Worm (Caenorhabditis elegans) whole organism, young adult: Measurements from ENCODE around the gene pmp-5.

Experiments
- B0261.1 ChIP-seq: sonication (generic microtip); optimal IDR thresholded peaks from 2 replicates; lab custom pipeline; 2016; ENCODE audit warnings: mild to moderate bottlenecking, missing genetic modification characterization, moderate library complexity, missing compliant biosample characterization
- B0336.3 ChIP-seq: fragments of 200-800 bp; sonication (Bioruptor generic); IDR thresholded peaks from 2 replicates; pipeline ENCODE4 v1.3.6; 2022; ENCODE audit warnings: missing genetic modification characterization, missing compliant biosample characterization
- D2030.7 ChIP-seq: fragments of 200-800 bp; sonication (Bioruptor generic); IDR thresholded peaks from 2 replicates; pipeline ENCODE4 v1.3.6; 2022; ENCODE audit warnings: missing genetic modification reagents, missing genetic modification characterization, missing compliant biosample characterization
- F55B11.4 ChIP-seq: sonication (generic microtip); optimal IDR thresholded peaks from 2 replicates; lab custom pipeline; 2016; ENCODE audit warnings: missing compliant biosample characterization, missing genetic modification characterization, borderline replicate concordance; ENCODE audit not compliant: insufficient read depth
- Y53F4B.3 ChIP-seq: fragments of 200-800 bp; sonication (Bioruptor generic); IDR thresholded peaks from 2 replicates; pipeline ENCODE4 v1.3.6; 2022; ENCODE audit warnings: missing genetic modification reagents, missing genetic modification characterization, missing compliant biosample characterization
- ZK185.1 ChIP-seq: sonication (generic microtip); optimal IDR thresholded peaks from 2 replicates; lab custom pipeline; 2016; ENCODE audit warnings: mild to moderate bottlenecking, missing genetic modification characterization, missing compliant biosample characterization; ENCODE audit not compliant: poor library complexity, severe bottlenecking
- aptf-3 ChIP-seq: fragments of 200-800 bp; sonication (Bioruptor generic); IDR thresholded peaks from 2 replicates; pipeline ENCODE4 v1.3.6; 2022; ENCODE audit warnings: missing genetic modification characterization, missing compliant biosample characterization
- attf-3 ChIP-seq: fragments of 200-800 bp; sonication (Bioruptor generic); conservative IDR thresholded peaks from 2 replicates; pipeline ENCODE4 v1.3.6; 2022; ENCODE audit warnings: missing genetic modification reagents, missing genetic modification characterization, missing compliant biosample characterization
- attf-5 ChIP-seq: fragments of 200-800 bp; sonication (Bioruptor generic); optimal IDR thresholded peaks from 2 replicates; lab custom pipeline; 2018; ENCODE audit warnings: mild to moderate bottlenecking, missing genetic modification characterization, missing compliant biosample characterization
- ceh-27 ChIP-seq: fragments of 200-800 bp; sonication (Bioruptor generic); optimal IDR thresholded peaks from 2 replicates; lab custom pipeline; 2018; ENCODE audit warnings: mild to moderate bottlenecking, missing genetic modification characterization, moderate library complexity, missing compliant biosample characterization
- ceh-79 ChIP-seq: sonication (generic microtip); optimal IDR thresholded peaks from 2 replicates; lab custom pipeline; 2017; ENCODE audit warnings: mild to moderate bottlenecking, missing genetic modification characterization, missing compliant biosample characterization
- chd-7 ChIP-seq: sonication (generic microtip); optimal IDR thresholded peaks from 2 replicates; lab custom pipeline; 2016; ENCODE audit warnings: mild to moderate bottlenecking, missing genetic modification characterization, moderate library complexity, missing compliant biosample characterization
- dox-1 ChIP-seq: fragments of 200-800 bp; sonication (Bioruptor generic); IDR thresholded peaks from 2 replicates; pipeline ENCODE4 v1.3.6; 2022; ENCODE audit warnings: missing genetic modification reagents, missing genetic modification characterization, missing compliant biosample characterization
- efl-1 ChIP-seq: fragments of 150-350 bp; optimal IDR thresholded peaks from 2 replicates; lab custom pipeline; 2014; ENCODE audit warnings: missing biosample characterization, missing genetic modification reagents, missing genetic modification characterization
- fkh-3 ChIP-seq: sonication (generic microtip); optimal IDR thresholded peaks from 2 replicates; lab custom pipeline; 2016; ENCODE audit warnings: mild to moderate bottlenecking, missing genetic modification characterization, missing compliant biosample characterization
- hlh-12 ChIP-seq: sonication (generic microtip); optimal IDR thresholded peaks from 2 replicates; lab custom pipeline; 2016; ENCODE audit warnings: missing genetic modification characterization, missing compliant biosample characterization
- hmg-1.2 ChIP-seq: fragments of 200-800 bp; sonication (Bioruptor generic); IDR thresholded peaks from 2 replicates; pipeline ENCODE4 v1.3.6; 2022; ENCODE audit warnings: missing genetic modification reagents, missing genetic modification characterization, missing compliant biosample characterization
- hmg-20 ChIP-seq: fragments of 200-800 bp; sonication (Bioruptor generic); IDR thresholded peaks from 2 replicates; pipeline ENCODE4 v1.3.6; 2022; ENCODE audit warnings: missing genetic modification reagents, missing genetic modification characterization, missing compliant biosample characterization
- lin-26 ChIP-seq: fragments of 200-800 bp; sonication (Bioruptor generic); IDR thresholded peaks from 2 replicates; pipeline ENCODE4 v1.3.6; 2022; ENCODE audit warnings: missing genetic modification reagents, missing genetic modification characterization, missing compliant biosample characterization
- lin-40 ChIP-seq: sonication (generic microtip); optimal IDR thresholded peaks from 2 replicates; lab custom pipeline; 2016; ENCODE audit warnings: missing genetic modification characterization, mild to moderate bottlenecking, missing compliant biosample characterization, missing genotype, missing genetic modification reagents
- lin-54 ChIP-seq: fragments of 200-800 bp; sonication (Bioruptor generic); optimal IDR thresholded peaks from 2 replicates; lab custom pipeline; 2018; ENCODE audit warnings: mild to moderate bottlenecking, missing genetic modification characterization, missing compliant biosample characterization
- lsl-1 ChIP-seq: fragments of 200-800 bp; sonication (Bioruptor generic); optimal IDR thresholded peaks from 2 replicates; lab custom pipeline; 2018; ENCODE audit warnings: mild to moderate bottlenecking, missing genetic modification characterization, moderate library complexity, missing compliant biosample characterization
- madf-3 ChIP-seq: fragments of 200-800 bp; sonication (Bioruptor generic); IDR thresholded peaks from 2 replicates; pipeline ENCODE4 v1.3.6; 2022; ENCODE audit warnings: missing genetic modification reagents, missing genetic modification characterization, missing compliant biosample characterization
- madf-6 ChIP-seq: fragments of 200-800 bp; sonication (Bioruptor generic); IDR thresholded peaks from 2 replicates; pipeline ENCODE4 v1.3.6; 2022; ENCODE audit warnings: missing genetic modification reagents, missing genetic modification characterization, missing compliant biosample characterization
- madf-8 ChIP-seq: fragments of 200-800 bp; sonication (Bioruptor generic); conservative IDR thresholded peaks from 2 replicates; pipeline ENCODE4 v1.3.6; 2022; ENCODE audit warnings: missing genetic modification reagents, missing genetic modification characterization, missing compliant biosample characterization
- mcd-1 ChIP-seq: fragments of 200-800 bp; sonication (Bioruptor generic); IDR thresholded peaks from 2 replicates; pipeline ENCODE4 v1.3.6; 2022; ENCODE audit warnings: missing genetic modification reagents, missing genetic modification characterization, missing compliant biosample characterization
- mel-28 ChIP-seq: sonication (generic microtip); optimal IDR thresholded peaks from 2 replicates; lab custom pipeline; 2016; ENCODE audit warnings: borderline replicate concordance, mild to moderate bottlenecking, missing genetic modification characterization, missing compliant biosample characterization
- mes-4 ChIP-seq: sonication (generic microtip); optimal IDR thresholded peaks from 2 replicates; lab custom pipeline; 2016; ENCODE audit warnings: missing genotype, missing genetic modification characterization, missing compliant biosample characterization
- nhr-120 ChIP-seq: fragments of 200-800 bp; sonication (Bioruptor generic); IDR thresholded peaks from 2 replicates; pipeline ENCODE4 v1.3.6; 2022; ENCODE audit warnings: missing genetic modification characterization, missing compliant biosample characterization
- nhr-80 ChIP-seq: sonication (generic microtip); optimal IDR thresholded peaks from 2 replicates; lab custom pipeline; 2016; ENCODE audit warnings: missing genetic modification characterization, missing compliant biosample characterization
- rcor-1 ChIP-seq: fragments of 200-800 bp; sonication (Bioruptor generic); IDR thresholded peaks from 2 replicates; pipeline ENCODE4 v1.3.6; 2022; ENCODE audit warnings: missing genetic modification reagents, missing genetic modification characterization, missing compliant biosample characterization
- rpc-1 ChIP-seq, 2 experiments: fragments of 150-350 bp in 1 of 2; sonication (generic microtip) in 1 of 2; optimal IDR thresholded peaks; 2 replicates each; lab custom pipeline; 2014 to 2018; ENCODE audit warnings: missing biosample characterization in 1 of 2, missing genetic modification characterization in 1 of 2, missing genetic modification reagents in 1 of 2, missing genotype in 1 of 2
- sdz-38 ChIP-seq: sonication (generic microtip); optimal IDR thresholded peaks from 2 replicates; lab custom pipeline; 2016; ENCODE audit warnings: missing genotype, missing genetic modification characterization, missing compliant biosample characterization
- sea-2 ChIP-seq: fragments of 200-800 bp; sonication (Bioruptor generic); IDR thresholded peaks from 2 replicates; pipeline ENCODE4 v1.3.6; 2022; ENCODE audit warnings: missing genetic modification characterization, missing compliant biosample characterization
- snpc-1.1 ChIP-seq: sonication (generic microtip); optimal IDR thresholded peaks from 2 replicates; lab custom pipeline; 2017; ENCODE audit warnings: missing genetic modification characterization, mild to moderate bottlenecking, missing compliant biosample characterization, antibody characterized with exemption, moderate library complexity, missing genotype, missing genetic modification reagents; ENCODE audit not compliant: insufficient read depth
- somi-1 ChIP-seq: fragments of 200-800 bp; sonication (Bioruptor generic); optimal IDR thresholded peaks from 2 replicates; lab custom pipeline; 2018; ENCODE audit warnings: mild to moderate bottlenecking, missing genetic modification characterization, missing compliant biosample characterization
- tbp1 ChIP-seq: fragments of 200-800 bp; sonication (Bioruptor generic); optimal IDR thresholded peaks from 2 replicates; lab custom pipeline; 2018; ENCODE audit warnings: mild to moderate bottlenecking, missing genetic modification characterization, missing compliant biosample characterization
- tbx-9 ChIP-seq: sonication (generic microtip); optimal IDR thresholded peaks from 2 replicates; lab custom pipeline; 2016; ENCODE audit warnings: borderline replicate concordance, missing genetic modification characterization, inconsistent platforms, missing compliant biosample characterization
- unc-130 ChIP-seq: sonication (generic microtip); optimal IDR thresholded peaks from 2 replicates; lab custom pipeline; 2016; ENCODE audit warnings: missing genetic modification reagents, missing genetic modification characterization, missing compliant biosample characterization
- zim-3 ChIP-seq: sonication (generic microtip); optimal IDR thresholded peaks from 2 replicates; lab custom pipeline; 2017; ENCODE audit warnings: mild to moderate bottlenecking, missing genetic modification characterization, moderate library complexity, missing compliant biosample characterization
- ztf-22 ChIP-seq: fragments of 200-800 bp; sonication (Bioruptor generic); optimal IDR thresholded peaks from 2 replicates; lab custom pipeline; 2018; ENCODE audit warnings: mild to moderate bottlenecking, missing genetic modification characterization, moderate library complexity, missing compliant biosample characterization
- ztf-28 ChIP-seq: fragments of 200-800 bp; sonication (Bioruptor generic); IDR thresholded peaks from 2 replicates; pipeline ENCODE4 v1.3.6; 2022; ENCODE audit warnings: missing genetic modification reagents, missing genetic modification characterization, missing compliant biosample characterization
- ztf-3 ChIP-seq: fragments of 200-800 bp; sonication (Bioruptor generic); optimal IDR thresholded peaks from 2 replicates; lab custom pipeline; 2018; ENCODE audit warnings: mild to moderate bottlenecking, missing genetic modification characterization, missing compliant biosample characterization

The pmp-5 gene

ce11 chrV:6665751-6666150 is at the start of gene pmp-5:
TSS of gene pmp-5 (minus strand) at chrV:6665813.
- TF ChIP-seq nhr-80 = peak; percentile 82
- TF ChIP-seq ztf-22 = peak; percentile 38
- TF ChIP-seq dox-1 (GFP tag; lab: Robert Waterston, UW) = peak; percentile 19; the same call in 1 of the 2 replicates
- TF ChIP-seq rcor-1 (GFP tag; lab: Robert Waterston, UW) = no peak
- TF ChIP-seq attf-5 (GFP tag; lab: Kevin White, UChicago) = no peak

ce11 chrV:6714858-6715257 is 49.2 kb upstream of the pmp-5 start:
- TF ChIP-seq attf-3 (GFP tag; lab: Robert Waterston, UW) = peak; percentile 88

ce11 chrV:6711071-6711470 is 45.5 kb upstream of the pmp-5 start:
- TF ChIP-seq madf-6 (GFP tag; lab: Robert Waterston, UW) = peak; percentile 63; the same call in 1 of the 2 replicates
- TF ChIP-seq B0261.1 = peak; percentile 60
- TF ChIP-seq hmg-1.2 (GFP tag; lab: Robert Waterston, UW) = peak; percentile 56; the same call in 1 of the 2 replicates
- peak; percentile 30; the same call in 1 of the 2 replicates for TF ChIP-seq madf-8 (GFP tag; lab: Robert Waterston, UW)
- peak; percentile 83 for TF ChIP-seq tbp1
- peak; percentile 23 for TF ChIP-seq rpc-1 (optimal IDR thresholded peaks at IDR 0.05; lab: Kevin White, UChicago)
- TF ChIP-seq rpc-1 (tag; optimal IDR thresholded peaks at IDR 0.05; lab: Kevin White, UChicago) = peak; percentile 60
- TF ChIP-seq D2030.7 (GFP tag; lab: Robert Waterston, UW) = 0 out of 2 replicates have a peak, but pooled peaks have one; percentile 39
- TF ChIP-seq attf-3 (GFP tag; lab: Robert Waterston, UW) = peak; percentile 50; the same call in 1 of the 2 replicates

ce11 chrV:6710462-6710861 is 44.8 kb upstream of the pmp-5 start, which contains the start of gene sna-1:
TSS of gene sna-1 (minus strand) at chrV:6710679.
- TF ChIP-seq somi-1 = no peak
- TF ChIP-seq mel-28 (tag; lab: Kevin White, UChicago) = no peak
- TF ChIP-seq fkh-3 (tag; lab: Kevin White, UChicago) = no peak
- TF ChIP-seq madf-8 (GFP tag; lab: Robert Waterston, UW) = peak; percentile 59; the same call in 1 of the 2 replicates
- TF ChIP-seq mcd-1 (GFP tag; lab: Robert Waterston, UW) = no peak
- no peak for TF ChIP-seq chd-7 (tag; lab: Kevin White, UChicago)
- no peak for TF ChIP-seq hmg-20 (GFP tag; lab: Robert Waterston, UW)
- TF ChIP-seq snpc-1.1 = no peak
- TF ChIP-seq Y53F4B.3 (GFP tag; lab: Robert Waterston, UW) = no peak
- TF ChIP-seq dox-1 (GFP tag; lab: Robert Waterston, UW) = no peak
- TF ChIP-seq lin-40 (tag; lab: Kevin White, UChicago) = no peak
- no peak for TF ChIP-seq sea-2
- no peak for TF ChIP-seq tbx-9 (tag; lab: Kevin White, UChicago)
- peak; percentile 75 for TF ChIP-seq madf-6 (GFP tag; lab: Robert Waterston, UW)
- no peak for TF ChIP-seq zim-3 (tag; lab: Kevin White, UChicago)
- TF ChIP-seq ztf-28 = no peak
- no peak for TF ChIP-seq ZK185.1
- peak; percentile 47 for TF ChIP-seq lsl-1 (GFP tag; lab: Kevin White, UChicago)
- peak; percentile 26 for TF ChIP-seq efl-1
- TF ChIP-seq ceh-27 (GFP tag; lab: Kevin White, UChicago) = no peak
- no peak for TF ChIP-seq aptf-3 (GFP tag; lab: Robert Waterston, UW)
- TF ChIP-seq lin-54 (GFP tag; lab: Kevin White, UChicago) = no peak
- TF ChIP-seq madf-3 (GFP tag; lab: Robert Waterston, UW) = no peak
- TF ChIP-seq unc-130 (GFP tag; lab: Kevin White, UChicago) = no peak
- TF ChIP-seq sdz-38 (tag; lab: Kevin White, UChicago) = no peak
- peak; percentile 90 for TF ChIP-seq attf-3 (GFP tag; lab: Robert Waterston, UW)
- no peak for TF ChIP-seq F55B11.4 (tag; lab: Kevin White, UChicago)
- TF ChIP-seq mes-4 (tag; lab: Kevin White, UChicago) = no peak
- TF ChIP-seq hlh-12 (tag; lab: Kevin White, UChicago) = no peak
- no peak for TF ChIP-seq ceh-79 (tag; lab: Kevin White, UChicago)
- TF ChIP-seq rcor-1 (GFP tag; lab: Robert Waterston, UW) = no peak
- TF ChIP-seq ztf-3 (GFP tag; lab: Kevin White, UChicago) = no peak
- no peak for TF ChIP-seq lin-26 (GFP tag; lab: Robert Waterston, UW)
- TF ChIP-seq B0336.3 (GFP tag; lab: Robert Waterston, UW) = no peak
- no peak for TF ChIP-seq nhr-120 (GFP tag; lab: Robert Waterston, UW)
